Worm (Caenorhabditis elegans): ENCODE measurements around the gene C24H11.1.

DNA sequence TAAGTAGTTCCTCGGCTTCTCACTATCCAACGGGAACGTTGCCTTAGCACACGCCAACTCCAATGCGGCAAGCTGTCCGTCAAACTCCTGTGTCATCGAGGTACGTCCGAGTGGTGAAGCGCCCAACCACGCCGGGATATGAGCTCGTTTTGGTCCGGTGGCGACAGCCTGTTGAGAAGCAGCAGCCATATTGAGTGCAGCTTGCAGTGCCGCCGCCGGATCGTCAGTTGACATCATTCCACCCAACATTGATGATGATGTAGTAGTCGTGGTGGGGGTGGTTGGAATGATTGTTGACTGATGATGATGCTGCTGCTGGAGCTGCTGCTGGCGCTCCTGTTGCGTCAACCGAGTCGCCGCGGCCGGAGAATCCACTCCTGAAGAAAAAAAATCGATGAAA lies 46.0 kb downstream of the C24H11.1 start:
- TF ChIP-seq nhr-11 (tag; optimal IDR thresholded peaks at IDR 0.05): no peak
- no peak for TF ChIP-seq R02D3.7 (tag; optimal IDR thresholded peaks at IDR 0.05)
- no peak for TF ChIP-seq sma-3 (GFP tag; optimal IDR thresholded peaks at IDR 0.05)
- TF ChIP-seq nhr-237 (tag; optimal IDR thresholded peaks at IDR 0.05): no peak
- no peak for TF ChIP-seq lin-13 (GFP tag; optimal IDR thresholded peaks at IDR 0.05)
- no peak for TF ChIP-seq nhr-12 (tag; optimal IDR thresholded peaks at IDR 0.05)
- no peak for TF ChIP-seq nhr-23 (tag; optimal IDR thresholded peaks at IDR 0.05)
- TF ChIP-seq blmp-1 (tag; optimal IDR thresholded peaks at IDR 0.05; ENCODE audit: insufficient read depth): no peak
- no peak for TF ChIP-seq elt-3 (tag; optimal IDR thresholded peaks at IDR 0.05)
- TF ChIP-seq skn-1 (tag; optimal IDR thresholded peaks at IDR 0.05): no peak
- no peak for TF ChIP-seq ama-1 (optimal IDR thresholded peaks at IDR 0.05)
- no peak for TF ChIP-seq zag-1 (tag; optimal IDR thresholded peaks at IDR 0.05)
- TF ChIP-seq dmd-4 (tag; optimal IDR thresholded peaks at IDR 0.05): no peak
- no peak for TF ChIP-seq ztf-4 (tag; optimal IDR thresholded peaks at IDR 0.05)
